Worm (Caenorhabditis elegans): ENCODE data around the gene F52B10.3.

DNA sequence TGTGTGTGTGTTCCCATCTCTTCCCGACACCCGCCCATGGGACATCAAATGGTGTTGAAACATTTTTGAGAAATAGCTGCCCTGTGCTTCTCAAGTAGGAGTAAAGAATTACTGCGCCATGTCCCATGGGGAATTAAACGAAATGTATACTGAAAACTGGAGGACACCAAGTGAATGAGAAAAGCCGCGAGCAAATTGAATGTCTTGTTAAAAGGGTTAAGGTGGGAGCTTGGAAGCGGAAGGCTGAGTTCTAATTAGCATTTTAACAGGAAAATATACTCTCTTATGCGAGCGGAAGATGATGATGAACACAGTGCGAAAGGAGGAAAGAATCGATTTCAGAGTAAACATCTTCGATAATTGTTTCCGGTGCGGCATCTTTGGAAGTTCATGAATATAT lies 26.3 kb upstream of the F52B10.3 start:
- TF ChIP-seq nhr-12 (tag; optimal IDR thresholded peaks at IDR 0.05) (no peak), egl-27 (tag; optimal IDR thresholded peaks at IDR 0.05) (no peak), unc-55 (GFP tag; optimal IDR thresholded peaks at IDR 0.05) (no peak), fos-1 (tag; optimal IDR thresholded peaks at IDR 0.05) (no peak), gmeb-1 (tag; optimal IDR thresholded peaks at IDR 0.05) (no peak), nhr-237 (tag; optimal IDR thresholded peaks at IDR 0.05) (no peak), unc-62 (GFP tag; optimal IDR thresholded peaks at IDR 0.05) (no peak), ztf-4 (tag; optimal IDR thresholded peaks at IDR 0.05) (no peak), sma-3 (GFP tag; optimal IDR thresholded peaks at IDR 0.05) (no peak), mdl-1 (tag; optimal IDR thresholded peaks at IDR 0.05) (no peak)
